Fruit fly (Drosophila melanogaster) whole organism, larva: ENCODE results near the gene CG42813.

Source experiments
- noc ChIP-seq: fragments of 200-800 bp; sonication (Bioruptor generic); optimal IDR thresholded peaks from 3 replicates; lab custom pipeline; 2019; ENCODE audit warnings: missing biosample characterization, mild to moderate bottlenecking, missing genetic modification characterization, moderate library complexity

Gene CG42813

DNA sequence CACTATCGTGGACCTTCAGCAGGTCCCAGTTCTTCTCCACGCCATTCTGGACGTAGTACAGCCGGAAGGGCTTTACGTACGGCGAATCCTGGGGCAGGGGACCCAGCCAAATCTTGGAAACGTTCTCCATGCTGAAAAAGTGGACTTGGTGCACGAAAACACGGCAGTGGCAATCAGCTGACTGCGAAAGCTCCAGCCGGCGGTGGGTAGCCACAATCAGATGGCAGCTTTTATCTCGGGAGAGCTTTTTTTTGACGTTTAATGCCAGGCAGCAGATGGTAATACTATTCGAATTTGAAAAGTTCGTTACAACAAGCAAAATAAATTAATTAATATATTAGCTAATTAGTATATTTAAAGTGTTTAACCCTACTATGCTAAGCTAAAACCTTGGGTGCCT, at the start of gene CG42813:
Gene CG42813, minus strand, starts transcription at position 220 of the 400 bp plus-strand sequence.
- TF ChIP-seq noc, result no peak

DNA sequence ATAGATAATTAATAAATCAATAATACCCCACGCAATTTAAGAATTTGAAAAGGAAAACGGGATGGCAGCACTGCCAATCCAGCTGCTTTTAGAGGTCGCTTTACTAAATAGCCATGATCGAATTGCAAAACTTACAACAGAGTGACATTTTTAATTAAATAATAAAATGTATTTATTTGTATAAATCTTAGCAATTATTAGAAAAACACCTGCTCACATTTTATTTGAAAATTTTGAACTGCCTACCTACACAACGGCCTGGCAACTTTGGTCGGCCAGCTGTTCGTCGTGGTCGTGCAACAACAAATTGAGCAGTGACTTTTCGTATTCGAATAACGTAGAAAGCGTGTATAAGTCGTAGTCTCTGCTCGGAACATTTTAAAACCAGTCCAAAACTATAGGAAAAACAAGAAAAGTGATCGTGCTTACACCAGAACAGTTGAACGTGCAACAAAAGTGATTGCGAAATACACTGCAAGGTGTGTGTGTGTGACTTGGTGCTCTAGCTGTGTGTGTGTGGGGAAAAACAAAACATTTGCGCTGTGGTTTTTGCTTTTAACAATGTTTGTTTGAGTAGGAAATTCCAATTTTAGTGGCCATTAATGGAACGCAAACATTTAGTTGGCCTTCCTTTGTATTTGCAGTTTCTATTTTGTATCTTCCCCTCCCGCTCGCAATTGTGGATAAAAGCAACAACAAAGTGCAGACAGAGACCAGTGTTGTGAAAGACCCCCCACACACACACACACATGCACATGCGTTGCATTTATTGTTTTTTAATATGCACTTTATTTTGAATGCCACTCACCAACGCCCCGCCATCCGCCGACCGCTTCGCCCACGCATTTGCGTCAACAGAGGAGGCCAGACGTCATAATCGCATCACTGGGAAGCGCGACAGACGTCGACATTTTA, 46.4 kb upstream of the CG42813 start, which contains the start of gene CG5938:
Gene CG5938, plus strand, starts transcription at position 262 of the 915 bp plus-strand sequence.
- TF ChIP-seq noc, result peak; percentile 24

DNA sequence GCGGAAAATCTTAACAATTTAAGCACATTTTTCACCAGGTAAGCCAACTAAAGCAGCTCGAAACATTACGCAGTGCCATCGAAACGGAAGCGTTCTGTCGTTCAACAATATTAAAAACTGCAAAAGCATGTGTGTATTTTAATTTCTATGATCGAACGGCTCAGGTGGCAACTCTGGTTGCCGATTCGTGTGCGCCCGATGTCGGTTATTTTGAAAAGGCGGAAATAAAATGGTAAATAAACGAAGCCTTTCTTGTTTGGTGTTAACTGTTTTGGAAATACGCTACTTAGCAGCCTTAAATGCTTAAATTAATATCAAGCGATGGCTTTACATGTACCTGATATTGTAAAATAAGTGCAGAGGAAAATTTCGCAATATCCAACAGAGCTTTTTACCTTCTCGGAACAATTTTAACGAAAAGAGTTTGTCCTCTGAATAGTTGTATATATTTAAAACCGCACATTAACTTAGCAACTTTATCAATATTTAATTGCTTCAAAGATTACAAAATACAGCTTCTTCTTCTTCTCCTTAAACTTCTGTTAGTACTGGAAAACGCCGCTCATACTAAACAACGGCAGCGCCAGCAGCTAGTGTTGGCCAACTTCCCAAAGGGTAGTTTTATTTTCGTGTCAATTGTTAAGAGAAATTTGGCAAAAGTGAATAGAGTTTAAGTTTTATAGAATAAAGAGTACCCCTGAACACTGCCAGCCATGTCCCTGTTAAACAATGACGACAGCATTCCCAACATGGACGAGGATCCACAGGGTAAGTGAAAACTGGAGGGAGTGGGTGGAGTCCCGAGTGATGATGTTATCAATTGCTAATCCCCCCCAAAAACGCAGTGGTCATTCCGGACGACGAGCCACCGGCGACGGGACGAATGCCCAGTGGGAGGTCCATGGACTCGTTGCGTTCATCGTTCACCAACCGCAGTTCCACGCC, 45.0 kb upstream of the CG42813 start, which contains the start of gene CG5934:
Gene CG5934, plus strand, starts transcription at position 588 of the 945 bp plus-strand sequence.
- peak; percentile 14 for TF ChIP-seq noc

DNA sequence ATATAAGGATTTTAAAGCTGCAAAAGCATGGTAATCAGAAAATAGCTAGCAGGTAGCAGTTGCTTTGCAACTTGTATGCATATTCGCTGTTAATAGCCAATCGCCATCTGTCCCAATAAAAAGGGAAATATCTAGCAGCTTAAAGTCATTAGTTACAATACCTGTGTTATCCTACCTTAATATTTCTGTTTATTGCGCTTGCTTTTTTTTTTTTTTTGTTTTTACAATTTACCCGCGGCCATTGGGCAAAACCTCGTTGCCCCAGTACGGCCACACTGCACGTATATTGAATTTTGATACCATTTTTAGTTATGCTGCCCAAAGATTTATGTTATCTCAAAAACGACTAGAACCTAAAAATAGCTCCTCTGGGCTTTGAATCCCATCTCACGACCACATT, 43.9 kb upstream of the CG42813 start:
- TF ChIP-seq noc, result no peak

DNA sequence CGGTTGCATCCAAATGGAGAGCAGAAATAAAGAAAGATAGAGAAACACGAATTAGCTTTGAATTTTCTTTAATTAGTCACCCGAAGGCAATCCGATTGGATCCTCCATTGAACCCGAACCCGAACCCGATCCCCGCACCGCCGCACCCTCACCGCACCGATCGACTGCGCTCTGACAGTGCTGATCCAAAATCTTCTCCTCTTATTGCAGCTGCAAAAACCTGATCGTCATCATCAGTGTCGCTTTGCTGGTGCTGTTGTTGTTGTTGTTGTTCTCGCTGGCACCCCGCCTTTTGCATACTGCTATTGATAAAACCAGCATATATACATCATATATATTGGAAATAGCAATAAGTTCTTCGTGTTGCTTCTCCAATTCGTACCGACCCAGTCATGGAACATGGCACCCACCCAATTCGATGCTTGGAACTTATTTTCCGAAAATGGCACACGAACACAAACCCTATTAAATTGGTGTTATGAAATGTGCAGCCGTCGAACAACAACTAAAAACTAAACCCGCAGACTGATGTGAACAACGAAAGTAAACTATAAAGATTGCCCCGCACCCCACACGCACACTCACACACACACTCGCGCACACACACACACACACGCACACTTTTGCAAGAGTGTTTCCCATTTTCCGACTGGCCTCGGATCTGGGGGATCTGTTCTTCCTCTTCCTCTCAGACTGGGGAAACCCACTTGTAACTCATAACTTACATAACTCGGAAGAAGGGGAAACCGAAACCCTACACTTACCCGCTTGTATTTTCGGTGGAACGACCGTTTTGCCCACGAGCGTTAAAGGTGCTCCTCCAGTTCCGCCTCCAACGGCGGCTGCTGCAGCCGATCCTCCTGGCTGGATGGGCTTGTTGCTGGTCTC, 42.3 kb upstream of the CG42813 start:
- TF ChIP-seq noc, result no peak

DNA sequence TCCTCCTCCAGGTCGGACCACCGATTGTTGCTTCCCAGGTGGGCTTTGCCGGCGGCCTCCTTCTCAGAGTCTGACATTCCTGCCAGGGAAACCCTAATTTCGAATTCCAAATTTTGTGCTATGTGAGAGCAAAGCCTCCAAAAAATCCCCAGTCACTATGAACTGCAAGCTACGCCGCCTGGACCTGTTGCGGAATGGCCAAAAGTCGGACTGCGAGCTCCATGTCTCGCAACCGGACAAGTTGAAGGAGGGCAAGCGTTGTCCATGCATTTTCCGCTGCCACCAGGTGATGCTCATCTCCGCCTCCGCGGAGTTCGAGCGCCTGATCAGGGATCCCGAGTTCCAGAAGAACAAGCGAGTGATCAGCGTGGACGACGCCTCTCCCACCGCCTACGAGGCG, 37.0 kb upstream of the CG42813 start, which contains the start of the genes CG14262 and CG14260:
Gene CG14262, minus strand, starts transcription at position 101 of the 400 bp plus-strand sequence.
Gene CG14260, plus strand, starts transcription at position 128 of the 400 bp plus-strand sequence.
- TF ChIP-seq noc, result no peak

DNA sequence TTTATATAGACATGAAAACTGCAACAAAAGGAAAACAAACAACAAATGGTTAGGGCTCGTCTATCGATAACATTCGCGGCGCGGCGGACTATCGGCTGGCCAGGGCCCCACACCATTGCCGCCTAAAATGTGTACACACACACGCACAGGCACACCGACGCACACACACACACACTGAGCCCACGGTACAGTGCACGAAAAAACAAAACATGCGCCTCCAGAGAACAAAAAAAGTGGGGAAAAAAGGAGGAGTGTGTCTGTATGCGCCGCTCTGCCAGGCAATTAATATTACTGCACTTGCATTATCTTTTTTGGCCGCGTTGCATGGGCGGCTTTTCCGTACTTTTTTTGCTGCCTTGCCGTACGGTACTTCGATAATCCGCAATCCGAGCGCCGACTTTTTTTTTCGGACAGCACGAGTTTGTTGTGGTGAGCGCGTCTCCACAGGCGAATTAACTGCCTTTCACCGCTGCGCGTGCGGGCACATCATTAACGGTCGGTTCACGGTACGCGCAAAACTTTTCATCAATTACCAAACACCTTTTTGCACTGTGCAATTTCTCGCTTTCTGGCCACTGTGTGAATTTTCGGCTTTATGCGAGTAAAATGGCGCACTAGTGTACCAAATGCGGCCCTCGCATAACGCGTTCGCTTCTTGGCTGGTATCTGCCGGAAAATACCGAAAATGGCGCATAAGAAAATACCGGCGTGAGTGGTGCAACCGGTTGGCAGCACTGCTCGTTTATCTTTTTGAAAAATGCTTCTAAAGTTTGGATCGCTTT, 35.3 kb upstream of the CG42813 start, which contains the start of gene woc:
Gene woc, minus strand, starts transcription at position 622 of the 782 bp plus-strand sequence.
- TF ChIP-seq noc, result peak; percentile 33

DNA sequence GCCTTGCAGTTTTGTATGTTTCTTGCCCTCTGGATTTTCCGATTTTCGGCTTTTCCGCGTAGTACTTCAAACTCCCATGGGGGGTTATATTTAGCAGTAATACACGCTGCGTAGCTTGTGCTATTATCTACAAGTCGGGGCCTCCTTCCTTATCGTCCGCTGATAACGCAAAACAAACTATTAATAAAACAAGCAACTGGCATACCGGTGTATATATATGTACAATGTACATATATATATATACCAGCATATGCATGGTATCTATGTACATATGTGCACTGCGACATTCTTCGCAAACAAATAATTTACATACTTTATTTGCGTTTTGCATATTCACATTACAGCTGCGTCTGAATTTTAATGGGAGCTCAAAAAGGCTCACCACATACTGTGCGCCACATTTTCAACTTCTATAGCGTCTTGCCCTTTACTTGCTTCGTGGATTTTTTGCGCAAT, 25.6 kb upstream of the CG42813 start:
- TF ChIP-seq noc, result no peak

DNA sequence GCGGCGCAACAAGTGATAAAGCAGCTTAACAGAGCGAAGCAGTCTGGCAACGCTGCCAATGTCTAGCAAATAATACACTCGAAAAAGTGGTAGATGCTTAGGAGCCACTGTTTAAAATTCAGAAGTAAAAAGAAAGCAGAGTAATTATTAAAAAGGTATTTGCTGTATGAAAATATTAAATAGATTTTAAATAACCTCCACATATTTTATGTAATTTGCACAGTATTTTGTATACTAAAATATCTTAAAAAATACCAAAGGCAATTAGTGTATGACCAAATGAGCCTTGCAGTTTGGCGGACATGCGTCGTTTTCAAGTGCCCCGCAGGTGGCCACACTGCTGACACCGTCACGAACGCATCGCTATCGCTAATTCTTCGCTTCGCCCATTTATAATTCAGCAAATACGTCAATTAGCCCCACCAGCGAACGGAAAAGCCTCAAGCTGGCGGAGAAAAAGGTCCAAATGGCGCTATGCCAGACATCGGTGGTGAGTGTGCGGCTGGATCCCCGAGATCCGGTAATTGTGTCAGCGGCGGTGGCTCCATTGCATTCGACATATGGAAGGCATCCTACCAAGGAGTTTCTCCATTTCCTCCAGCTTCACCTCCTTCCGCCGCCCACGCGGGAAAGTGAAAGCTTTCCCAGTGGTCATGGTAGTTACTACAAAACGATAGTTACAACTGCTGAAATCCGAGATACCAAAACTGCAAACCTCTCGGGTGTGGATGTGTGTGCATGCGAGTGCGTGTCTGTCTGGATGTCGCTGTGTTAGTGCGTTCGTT, 25.0 kb upstream of the CG42813 start, which contains the start of gene pll:
Gene pll, minus strand, starts transcription at position 47 of the 785 bp plus-strand sequence.
- TF ChIP-seq noc, result peak; percentile 54

DNA sequence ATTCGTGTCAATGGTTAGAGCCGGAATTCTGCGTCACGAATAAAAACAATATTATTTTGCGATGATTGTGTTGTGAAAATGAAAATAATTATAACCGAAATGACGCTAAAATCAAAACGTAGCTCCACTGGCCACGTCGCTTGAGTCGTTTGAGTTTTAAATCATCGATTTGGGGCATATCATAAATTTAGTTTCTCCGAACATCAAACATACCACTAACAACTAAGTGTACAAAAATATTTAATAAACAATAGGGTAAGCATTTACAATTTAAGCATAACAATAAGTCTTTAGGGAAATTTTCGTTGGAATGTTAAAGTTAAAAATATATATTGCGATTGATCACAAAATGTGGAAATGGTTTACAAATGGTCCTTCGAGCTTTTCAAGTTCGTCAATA, 22.5 kb upstream of the CG42813 start, which contains the start of the genes TTLL6B and TfIIA-L:
Gene TTLL6B, minus strand, starts transcription at position 101 of the 400 bp plus-strand sequence.
Gene TfIIA-L, plus strand, starts transcription at position 206 of the 400 bp plus-strand sequence.
- no peak for TF ChIP-seq noc

DNA sequence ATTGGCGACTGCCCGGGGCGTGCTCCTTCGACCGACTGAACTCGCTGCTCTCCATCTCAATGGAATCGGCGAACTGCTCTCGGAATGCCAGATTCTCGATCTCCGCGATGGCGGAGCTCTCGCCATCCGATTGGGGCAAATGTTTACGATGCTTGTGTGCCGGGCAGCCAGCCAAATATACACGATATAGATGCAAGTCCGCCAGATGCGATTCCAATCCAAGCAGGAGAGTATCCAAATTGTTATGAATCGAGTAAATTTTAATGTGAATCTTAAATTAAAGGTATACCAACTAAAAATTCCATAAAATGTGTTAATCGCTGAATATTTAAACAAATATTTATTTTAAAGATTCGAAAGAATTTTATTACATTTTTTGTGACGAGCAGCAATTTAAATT, 19.5 kb upstream of the CG42813 start, which contains the start of gene CG5984:
Gene CG5984, minus strand, starts transcription at position 101 of the 400 bp plus-strand sequence.
- TF ChIP-seq noc, result no peak

DNA sequence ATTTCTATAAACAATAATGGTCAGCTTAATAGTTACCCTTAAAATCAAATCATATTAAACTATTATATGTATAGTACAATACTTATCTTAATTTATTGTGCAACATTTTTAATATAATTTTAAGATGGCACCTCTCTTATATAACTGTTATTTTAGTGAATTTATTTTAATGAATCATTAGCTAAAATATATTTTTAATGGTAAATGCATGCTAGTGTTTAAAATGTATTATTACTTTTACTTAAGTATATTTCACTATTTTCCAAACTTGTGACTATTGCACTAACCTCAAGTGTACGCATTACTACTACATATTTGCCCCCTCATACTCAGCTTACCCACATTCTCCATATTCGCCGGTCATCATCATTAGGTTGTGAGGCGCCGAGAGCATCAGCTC, 17.9 kb upstream of the CG42813 start:
- peak; percentile 90 for TF ChIP-seq noc

DNA sequence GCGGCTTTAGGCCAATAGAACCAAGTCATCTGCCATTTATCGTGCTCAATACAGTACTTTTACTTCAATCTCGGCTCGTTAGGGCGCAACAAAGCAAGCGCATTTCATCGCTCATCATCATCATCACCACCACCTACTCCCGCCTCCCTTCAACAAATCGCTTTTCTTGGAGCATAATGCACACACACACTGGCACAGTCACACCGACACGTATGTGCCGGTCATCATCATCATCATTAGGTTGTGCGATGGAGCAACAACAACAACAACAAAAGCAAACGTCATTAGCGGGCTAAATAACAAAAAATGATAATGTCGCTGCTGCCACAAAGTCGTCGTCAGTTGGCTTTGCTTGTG, 17.0 kb upstream of the CG42813 start:
- TF ChIP-seq noc, result no peak
